Worm (Caenorhabditis elegans) whole organism, L4 larva: ENCODE data around the gene fbxa-183.

ENCODE experiments used
- R02D3.7 ChIP-seq: fragments of 150-350 bp; sonication (generic microtip); optimal IDR thresholded peaks from 3 replicates; lab custom pipeline; 2014; ENCODE audit warnings: missing biosample characterization, missing genetic modification characterization
- T20F7.1 ChIP-seq: fragments of 200-800 bp; sonication (Bioruptor generic); optimal IDR thresholded peaks from 2 replicates; lab custom pipeline; 2018; ENCODE audit warnings: mild to moderate bottlenecking, missing genetic modification characterization, missing compliant biosample characterization
- ama-1 ChIP-seq: fragments of 150-350 bp; optimal IDR thresholded peaks from 2 replicates; lab custom pipeline; 2014; ENCODE audit warnings: inconsistent platforms, mixed read lengths
- fos-1 ChIP-seq: fragments of 150-350 bp; optimal IDR thresholded peaks from 2 replicates; lab custom pipeline; 2014; ENCODE audit warnings: missing biosample characterization, missing genetic modification characterization
- lin-39 ChIP-seq: fragments of 150-350 bp; optimal IDR thresholded peaks from 2 replicates; lab custom pipeline; 2014; ENCODE audit warnings: missing biosample characterization, missing genetic modification reagents, missing genetic modification characterization
- nhr-6 ChIP-seq: fragments of 150-350 bp; optimal IDR thresholded peaks from 2 replicates; lab custom pipeline; 2014; ENCODE audit warnings: missing biosample characterization, missing genetic modification characterization
- nhr-77 ChIP-seq: fragments of 150-350 bp; optimal IDR thresholded peaks from 2 replicates; lab custom pipeline; 2014; ENCODE audit warnings: missing biosample characterization, missing genetic modification characterization
- pqm-1 ChIP-seq: sonication (generic microtip); optimal IDR thresholded peaks from 2 replicates; lab custom pipeline; 2017; ENCODE audit warnings: missing biosample characterization, missing genetic modification characterization
- rbr-2 ChIP-seq: sonication (generic microtip); optimal IDR thresholded peaks from 2 replicates; lab custom pipeline; 2016; ENCODE audit warnings: missing genotype, missing genetic modification characterization, missing compliant biosample characterization
- skn-1 ChIP-seq: fragments of 150-350 bp; optimal IDR thresholded peaks from 2 replicates; lab custom pipeline; 2014; ENCODE audit warnings: missing biosample characterization, missing genetic modification characterization
- snpc-1.2 ChIP-seq: fragments of 200-800 bp; sonication (Bioruptor generic); IDR thresholded peaks from 2 replicates; pipeline ENCODE4 v1.3.6; 2022; ENCODE audit warnings: missing genetic modification reagents, missing genetic modification characterization, missing compliant biosample characterization
- unc-130 ChIP-seq: sonication (generic microtip); optimal IDR thresholded peaks from 2 replicates; lab custom pipeline; 2016; ENCODE audit warnings: missing genetic modification reagents, missing genetic modification characterization, missing compliant biosample characterization
- zag-1 ChIP-seq: fragments of 150-350 bp; optimal IDR thresholded peaks from 2 replicates; lab custom pipeline; 2014; ENCODE audit warnings: missing biosample characterization, missing genetic modification characterization
- zip-11 ChIP-seq: fragments of 200-800 bp; sonication (Bioruptor generic); IDR thresholded peaks from 2 replicates; pipeline ENCODE4 v1.3.6; 2022; ENCODE audit warnings: missing genetic modification characterization, missing compliant biosample characterization

- TF ChIP-seq zag-1 (tag; lab: Kevin White, UChicago) (no peak), snpc-1.2 (no peak), T20F7.1 (no peak), nhr-77 (tag; lab: Kevin White, UChicago) (no peak), skn-1 (tag; lab: Kevin White, UChicago) (no peak), fos-1 (no peak), unc-130 (GFP tag; lab: Kevin White, UChicago) (no peak), nhr-6 (tag; lab: Kevin White, UChicago) (no peak), lin-39 (tag; lab: Kevin White, UChicago) (no peak), pqm-1 (tag; lab: Kevin White, UChicago) (peak; percentile 6), R02D3.7 (no peak), rbr-2 (tag; lab: Kevin White, UChicago) (no peak), zip-11 (no peak), ama-1 (no peak)
These were observed 35.1 kb downstream of the fbxa-183 start, which contains the start of gene acds-10 for ce11 chrV:5747519-5747918.
